Fruit fly (Drosophila melanogaster) whole organism, embryonic: ENCODE data around the gene Arp8.

Source experiments
- C15 ChIP-seq: fragments of 200-800 bp; sonication (Bioruptor generic); IDR thresholded peaks from 3 replicates; pipeline ENCODE4 v1.3.6; 2022; ENCODE audit warnings: missing biosample characterization, missing genetic modification characterization
- CG10959 ChIP-seq: fragments of 200-800 bp; sonication (Bioruptor generic); IDR thresholded peaks from 2 replicates; pipeline ENCODE4 v1.3.6; 2022; ENCODE audit warnings: missing biosample characterization, missing genetic modification characterization
- CG11504 ChIP-seq: fragments of 200-800 bp; sonication (Bioruptor generic); optimal IDR thresholded peaks from 3 replicates; lab custom pipeline; 2019; ENCODE audit warnings: missing biosample characterization, mild to moderate bottlenecking, missing genetic modification characterization, moderate library complexity
- CG11695 ChIP-seq: fragments of 200-800 bp; sonication (Bioruptor generic); IDR thresholded peaks from 3 replicates; pipeline ENCODE4 v1.3.6; 2022; ENCODE audit warnings: missing biosample characterization, missing genetic modification characterization
- CG13775 ChIP-seq: fragments of 200-800 bp; sonication (Bioruptor generic); optimal IDR thresholded peaks from 3 replicates; lab custom pipeline; 2017; ENCODE audit warnings: missing biosample characterization, mild to moderate bottlenecking, missing genetic modification characterization
- CG1602 ChIP-seq: fragments of 200-800 bp; sonication (Bioruptor generic); optimal IDR thresholded peaks from 3 replicates; lab custom pipeline; 2016; ENCODE audit warnings: missing biosample characterization, missing genetic modification characterization
- CG17912 ChIP-seq: fragments of 200-800 bp; sonication (Bioruptor generic); optimal IDR thresholded peaks from 2 replicates; lab custom pipeline; 2018; ENCODE audit warnings: missing biosample characterization, mild to moderate bottlenecking, missing genetic modification characterization
- CG18599 ChIP-seq: fragments of 200-800 bp; sonication (Bioruptor generic); optimal IDR thresholded peaks from 3 replicates; lab custom pipeline; 2017; ENCODE audit warnings: missing biosample characterization, missing genetic modification characterization, mild to moderate bottlenecking, moderate library complexity, missing genetic modification reagents
- CG2116 ChIP-seq: fragments of 200-800 bp; sonication (Bioruptor generic); optimal IDR thresholded peaks from 3 replicates; lab custom pipeline; 2018; ENCODE audit warnings: missing biosample characterization, mild to moderate bottlenecking, missing genetic modification characterization
- CG2120 ChIP-seq: fragments of 200-800 bp; sonication (Bioruptor generic); optimal IDR thresholded peaks from 3 replicates; lab custom pipeline; 2016; ENCODE audit warnings: missing biosample characterization, missing genetic modification characterization
- CG2129 ChIP-seq: fragments of 200-800 bp; sonication (Bioruptor generic); IDR thresholded peaks from 2 replicates; pipeline ENCODE4 v1.3.6; 2022; ENCODE audit warnings: missing biosample characterization, missing genetic modification characterization; ENCODE audit not compliant: partially characterized antibody
- CG2199 ChIP-seq: fragments of 200-800 bp; sonication (Bioruptor generic); IDR thresholded peaks from 3 replicates; pipeline ENCODE4 v1.3.6; 2022; ENCODE audit warnings: missing biosample characterization, missing genetic modification characterization
- CG31365 ChIP-seq: fragments of 200-800 bp; sonication (Bioruptor generic); optimal IDR thresholded peaks from 2 replicates; lab custom pipeline; 2018; ENCODE audit warnings: missing biosample characterization, mild to moderate bottlenecking, missing genetic modification characterization
- CG3726 ChIP-seq: fragments of 200-800 bp; sonication (Bioruptor generic); IDR thresholded peaks from 3 replicates; pipeline ENCODE4, ENCODE4 v1.3.6; 2022; ENCODE audit warnings: missing biosample characterization, missing genetic modification characterization
- CG7556 ChIP-seq: fragments of 200-800 bp; sonication (Bioruptor generic); optimal IDR thresholded peaks from 2 replicates; lab custom pipeline; 2017; ENCODE audit warnings: missing biosample characterization, mild to moderate bottlenecking, missing genetic modification characterization
- CG9215 ChIP-seq: fragments of 200-800 bp; sonication (Bioruptor generic); IDR thresholded peaks from 2 replicates; pipeline ENCODE4 v1.3.6; 2022; ENCODE audit warnings: missing biosample characterization, missing genetic modification characterization
- Ets97D ChIP-seq: fragments of 200-800 bp; sonication (Bioruptor generic); optimal IDR thresholded peaks from 3 replicates; lab custom pipeline; 2016; ENCODE audit warnings: missing biosample characterization, missing genetic modification characterization
- HHEX ChIP-seq: fragments of 200-800 bp; sonication (Bioruptor generic); optimal IDR thresholded peaks from 3 replicates; lab custom pipeline; 2017; ENCODE audit warnings: missing biosample characterization, mild to moderate bottlenecking, missing genetic modification characterization, missing genetic modification reagents
- HLH3B ChIP-seq: fragments of 200-800 bp; sonication (Bioruptor generic); IDR thresholded peaks from 2 replicates; pipeline ENCODE4 v1.3.6; 2022; ENCODE audit warnings: missing biosample characterization, missing genetic modification characterization
- HLHmδ ChIP-seq: fragments of 200-800 bp; sonication (Bioruptor generic); optimal IDR thresholded peaks from 2 replicates; lab custom pipeline; 2018; ENCODE audit warnings: missing biosample characterization, mild to moderate bottlenecking, missing genetic modification characterization, moderate library complexity
- MTF-1 ChIP-seq: fragments of 200-800 bp; sonication (Bioruptor generic); optimal IDR thresholded peaks from 2 replicates; lab custom pipeline; 2018; ENCODE audit warnings: missing biosample characterization, mild to moderate bottlenecking, missing genetic modification characterization, borderline replicate concordance
- Nf-YC ChIP-seq: fragments of 200-800 bp; optimal IDR thresholded peaks from 3 replicates; lab custom pipeline; 2019; ENCODE audit warnings: missing biosample characterization, mild to moderate bottlenecking, missing genetic modification characterization, moderate library complexity
- PHDP ChIP-seq: fragments of 200-800 bp; sonication (Bioruptor generic); optimal IDR thresholded peaks from 3 replicates; lab custom pipeline; 2018; ENCODE audit warnings: missing biosample characterization, mild to moderate bottlenecking, missing genetic modification characterization, moderate library complexity
- Pdp1 ChIP-seq, 2 experiments: fragments of 200-800 bp; sonication (Bioruptor generic); optimal IDR thresholded peaks; 3 replicates each; lab custom pipeline; 2016; ENCODE audit warnings: missing biosample characterization in 2 of 2, missing genetic modification characterization in 2 of 2, mild to moderate bottlenecking in 1 of 2, moderate library complexity in 1 of 2
- Side ChIP-seq: fragments of 200-800 bp; sonication (Bioruptor generic); optimal IDR thresholded peaks from 2 replicates; lab custom pipeline; 2016; ENCODE audit warnings: missing biosample characterization, missing genetic modification characterization
- Sin3A ChIP-seq: fragments of >200 bp; optimal IDR thresholded peaks from 2 replicates; lab custom pipeline; 2018
- Vsx1 ChIP-seq: fragments of 200-800 bp; sonication (Bioruptor generic); optimal IDR thresholded peaks from 2 replicates; lab custom pipeline; 2017; ENCODE audit warnings: missing biosample characterization, mild to moderate bottlenecking, missing genetic modification characterization, missing genetic modification reagents
- ab ChIP-seq: fragments of 200-800 bp; sonication (Bioruptor generic); optimal IDR thresholded peaks from 2 replicates; lab custom pipeline; 2016; ENCODE audit warnings: missing biosample characterization, missing genetic modification characterization
- cad ChIP-seq: fragments of >200 bp; optimal IDR thresholded peaks from 2 replicates; lab custom pipeline; 2017; ENCODE audit warnings: missing biosample characterization, missing genetic modification characterization
- cato ChIP-seq: fragments of 200-800 bp; sonication (Bioruptor generic); optimal IDR thresholded peaks from 2 replicates; lab custom pipeline; 2016; ENCODE audit warnings: missing biosample characterization, missing genetic modification characterization, borderline replicate concordance
- chinmo ChIP-seq: fragments of 200-800 bp; sonication (Bioruptor generic); IDR thresholded peaks from 4 replicates; pipeline ENCODE4 v1.3.6; 2022; ENCODE audit warnings: missing biosample characterization, missing genetic modification characterization; ENCODE audit not compliant: partially characterized antibody
- croc ChIP-seq: fragments of 200-800 bp; sonication (Bioruptor generic); conservative IDR thresholded peaks from 3 replicates; pipeline ENCODE4 v1.3.6; 2022; ENCODE audit warnings: missing biosample characterization, missing genetic modification characterization
- disco-r ChIP-seq: fragments of 200-800 bp; sonication (Bioruptor generic); optimal IDR thresholded peaks from 2 replicates; lab custom pipeline; 2016; ENCODE audit warnings: missing biosample characterization, missing genetic modification characterization
- ems ChIP-seq: fragments of 200-800 bp; sonication (Bioruptor generic); optimal IDR thresholded peaks from 3 replicates; lab custom pipeline; 2016; ENCODE audit warnings: missing biosample characterization, missing genetic modification characterization
- esg ChIP-seq: fragments of 200-800 bp; sonication (Bioruptor generic); conservative IDR thresholded peaks from 2 replicates; pipeline ENCODE4 v1.3.6; 2022; ENCODE audit warnings: missing biosample characterization, missing genetic modification characterization
- fd96Cb ChIP-seq: fragments of 200-800 bp; sonication (Bioruptor generic); optimal IDR thresholded peaks from 2 replicates; lab custom pipeline; 2018; ENCODE audit warnings: missing biosample characterization, mild to moderate bottlenecking, missing genetic modification characterization, moderate library complexity
- hb ChIP-seq: fragments of 200-800 bp; sonication (Bioruptor generic); IDR thresholded peaks from 3 replicates; pipeline ENCODE4 v1.3.6; 2022; ENCODE audit warnings: missing biosample characterization, missing genetic modification characterization; ENCODE audit not compliant: partially characterized antibody
- hbn ChIP-seq: fragments of 200-800 bp; sonication (Bioruptor generic); IDR thresholded peaks from 2 replicates; pipeline ENCODE4 v1.3.6; 2022; ENCODE audit warnings: missing biosample characterization, missing genetic modification characterization; ENCODE audit not compliant: partially characterized antibody
- kah ChIP-seq: fragments of 200-800 bp; sonication (Bioruptor generic); optimal IDR thresholded peaks from 2 replicates; lab custom pipeline; 2018; ENCODE audit warnings: missing biosample characterization, mild to moderate bottlenecking, missing genetic modification characterization
- knrl ChIP-seq: fragments of 200-800 bp; sonication (Bioruptor generic); IDR thresholded peaks from 3 replicates; pipeline ENCODE4 v1.3.6; 2022; ENCODE audit warnings: missing biosample characterization, missing genetic modification characterization; ENCODE audit not compliant: partially characterized antibody
- nau ChIP-seq: fragments of 200-800 bp; sonication (Bioruptor generic); optimal IDR thresholded peaks from 3 replicates; lab custom pipeline; 2017; ENCODE audit warnings: missing biosample characterization, mild to moderate bottlenecking, missing genetic modification characterization, missing genetic modification reagents
- nmo ChIP-seq: fragments of 200-800 bp; sonication (Bioruptor generic); optimal IDR thresholded peaks from 2 replicates; lab custom pipeline; 2018; ENCODE audit warnings: missing biosample characterization, mild to moderate bottlenecking, missing genetic modification characterization, moderate library complexity
- oc ChIP-seq: fragments of 200-800 bp; sonication (Bioruptor generic); optimal IDR thresholded peaks from 2 replicates; lab custom pipeline; 2018; ENCODE audit warnings: missing biosample characterization, mild to moderate bottlenecking, missing genetic modification characterization, moderate library complexity
- pb ChIP-seq: fragments of 200-800 bp; sonication (Bioruptor generic); optimal IDR thresholded peaks from 3 replicates; lab custom pipeline; 2016; ENCODE audit warnings: missing biosample characterization, missing genetic modification characterization
- sens ChIP-seq: fragments of 200-800 bp; sonication (Bioruptor generic); peaks from one replicate; lab custom pipeline; 2016; ENCODE audit warnings: missing biosample characterization, missing genetic modification characterization
- slou ChIP-seq: fragments of 200-800 bp; sonication (Bioruptor generic); optimal IDR thresholded peaks from 3 replicates; lab custom pipeline; 2016; ENCODE audit warnings: missing biosample characterization, missing genetic modification characterization
- sqz ChIP-seq: fragments of 200-800 bp; sonication (Bioruptor generic); optimal IDR thresholded peaks from 3 replicates; lab custom pipeline; 2018; ENCODE audit warnings: missing biosample characterization, mild to moderate bottlenecking, missing genetic modification characterization
- sr ChIP-seq: fragments of 200-800 bp; sonication (Bioruptor generic); IDR thresholded peaks from 3 replicates; pipeline ENCODE4 v1.3.6; 2022; ENCODE audit warnings: missing biosample characterization, missing genetic modification characterization
- stwl ChIP-seq: fragments of 200-800 bp; sonication (Bioruptor generic); optimal IDR thresholded peaks from 3 replicates; lab custom pipeline; 2018; ENCODE audit warnings: missing biosample characterization, mild to moderate bottlenecking, missing genetic modification characterization, moderate library complexity
- ttk ChIP-seq: fragments of 200-800 bp; sonication (Bioruptor generic); IDR thresholded peaks from 2 replicates; pipeline ENCODE4 v2.1.2; 2022; ENCODE audit warnings: missing biosample characterization, missing genetic modification characterization

The Arp8 gene

DNA sequence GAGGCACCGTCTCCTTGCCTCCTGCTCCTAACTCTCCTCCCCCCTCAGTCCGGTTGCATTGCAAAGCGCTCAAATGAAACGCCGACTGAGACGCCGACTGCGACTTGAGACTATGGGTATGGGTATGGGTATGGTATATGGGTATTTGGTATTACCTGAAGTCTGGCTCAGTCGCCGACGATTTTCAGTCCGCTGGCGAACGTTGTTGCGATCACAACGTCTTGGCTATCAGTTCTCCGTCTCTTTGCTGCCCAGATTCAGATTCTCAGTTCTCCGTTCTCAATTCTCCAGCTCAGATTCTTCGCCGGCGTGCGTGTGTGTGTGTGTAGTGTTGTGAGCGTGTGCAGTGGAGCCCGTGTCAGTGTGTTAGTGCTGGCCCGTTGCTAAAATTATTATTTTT lies 30.0 kb downstream of the Arp8 start, which contains the start of gene CG6398 (continued):
- peak; percentile 10 for TF ChIP-seq sens
- TF ChIP-seq Pdp1 (GFP tag; optimal IDR thresholded peaks at IDR 0.05; lab: Kevin White, UChicago): no peak
- no peak for TF ChIP-seq CG2129 (GFP tag; lab: Robert Waterston, UW)
- TF ChIP-seq sqz: peak; percentile 21

DNA sequence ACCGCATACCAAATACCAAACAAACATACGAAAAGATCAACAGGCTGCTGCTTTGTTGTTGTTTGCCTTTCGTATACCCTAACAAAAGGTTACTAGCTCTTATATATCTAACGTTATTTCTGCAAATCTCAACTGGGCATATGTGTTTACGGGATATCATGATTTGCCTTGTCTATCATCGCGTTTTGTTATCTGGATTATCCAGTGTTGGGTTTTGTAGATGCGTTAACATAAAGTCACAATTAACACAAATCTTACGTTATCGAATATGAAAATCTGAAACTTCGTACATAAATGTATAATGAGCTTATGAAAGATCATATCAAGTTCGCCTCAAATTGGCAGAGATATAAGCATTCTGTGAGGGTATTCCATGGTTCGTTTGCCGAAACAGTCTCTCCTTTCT lies 30.4 kb downstream of the Arp8 start:
- TF ChIP-seq CG3726 (GFP tag; lab: Robert Waterston, UW) (no peak), Sin3A (lab: Kevin White, UChicago) (no peak), Vsx1 (GFP tag; lab: Kevin White, UChicago) (no peak), CG13775 (peak; percentile 43), esg (no peak), cad (GFP tag; lab: Kevin White, UChicago) (no peak), sr (GFP tag; lab: Robert Waterston, UW) (no peak), kah (GFP tag; lab: Kevin White, UChicago) (peak; percentile 25), CG11504 (peak; percentile 23), CG31365 (tag; lab: Kevin White, UChicago) (no peak), HLH3B (no peak), CG2120 (peak; percentile 13), HHEX (no peak), croc (GFP tag; lab: Robert Waterston, UW) (no peak), knrl (GFP tag; lab: Robert Waterston, UW) (no peak), HLHmδ (GFP tag; lab: Kevin White, UChicago) (no peak), oc (tag; lab: Kevin White, UChicago) (no peak), CG2199 (GFP tag; lab: Robert Waterston, UW) (0 out of 3 replicates have a peak, but pooled peaks have one; percentile 8), CG2116 (no peak), nau (no peak), CG1602 (GFP tag; lab: Kevin White, UChicago) (no peak), disco-r (no peak), CG10959 (GFP tag; lab: Robert Waterston, UW) (no peak), fd96Cb (tag; lab: Kevin White, UChicago) (no peak), ttk (GFP tag; lab: Robert Waterston, UW) (no peak), ems (GFP tag; lab: Kevin White, UChicago) (no peak), CG11695 (GFP tag; lab: Robert Waterston, UW) (no peak), Nf-YC (tag; lab: Kevin White, UChicago) (no peak), ab (GFP tag; lab: Kevin White, UChicago) (peak; percentile 28), Side (GFP tag; lab: Kevin White, UChicago) (no peak), slou (no peak), CG18599 (no peak), CG7556 (GFP tag; lab: Kevin White, UChicago) (peak; percentile 31), PHDP (tag; lab: Kevin White, UChicago) (no peak), CG17912 (no peak), chinmo (GFP tag; lab: Robert Waterston, UW) (no peak), pb (GFP tag; lab: Kevin White, UChicago) (peak; percentile 31), MTF-1 (GFP tag; lab: Kevin White, UChicago) (no peak), cato (no peak), hbn (GFP tag; lab: Robert Waterston, UW) (no peak), hb (GFP tag; lab: Robert Waterston, UW) (no peak), Ets97D (GFP tag; lab: Kevin White, UChicago) (no peak), CG9215 (GFP tag; lab: Robert Waterston, UW) (no peak), stwl (tag; lab: Kevin White, UChicago) (no peak), nmo (GFP tag; lab: Kevin White, UChicago) (peak; percentile 35), C15 (GFP tag; lab: Robert Waterston, UW) (no peak)
